Worm (Caenorhabditis elegans): ENCODE results near the gene npr-39.

- TF ChIP-seq C06A6.2 (GFP tag; conservative IDR thresholded peaks at IDR 0.05) (no peak), snpc-1.1 (tag; optimal IDR thresholded peaks at IDR 0.05; ENCODE audit: insufficient read depth) (no peak), D2030.7 (GFP tag; IDR thresholded peaks at IDR 0.05) (no peak), unc-62 (GFP tag; optimal IDR thresholded peaks at IDR 0.05) (no peak), egl-18 (GFP tag; IDR thresholded peaks at IDR 0.05) (no peak), zfh-2 (GFP tag; conservative IDR thresholded peaks at IDR 0.05) (no peak), ama-1 (optimal IDR thresholded peaks at IDR 0.05) (no peak), ama-1 (GFP tag; optimal IDR thresholded peaks at IDR 0.05) (no peak), pha-4 (tag; optimal IDR thresholded peaks at IDR 0.05) (no peak), nhr-27 (tag; optimal IDR thresholded peaks at IDR 0.05) (no peak), madf-8 (GFP tag; conservative IDR thresholded peaks at IDR 0.05) (no peak), F52B5.7 (tag; optimal IDR thresholded peaks at IDR 0.05) (no peak), nhr-120 (GFP tag; IDR thresholded peaks at IDR 0.05) (no peak), tbx-9 (tag; optimal IDR thresholded peaks at IDR 0.05; ENCODE audit: borderline replicate concordance) (no peak)
Observed at ce11 chrV:10036275-10036674, 30.6 kb upstream of the npr-39 start, which contains the start of gene T06E8.2.

Data from whole organism, young adult.